Worm (Caenorhabditis elegans): Measurements from ENCODE around the gene cit-1.1.
A peak's percentile ranks its signal among the peaks of the same experiment; 100 is the strongest.

Gene cit-1.1

DNA sequence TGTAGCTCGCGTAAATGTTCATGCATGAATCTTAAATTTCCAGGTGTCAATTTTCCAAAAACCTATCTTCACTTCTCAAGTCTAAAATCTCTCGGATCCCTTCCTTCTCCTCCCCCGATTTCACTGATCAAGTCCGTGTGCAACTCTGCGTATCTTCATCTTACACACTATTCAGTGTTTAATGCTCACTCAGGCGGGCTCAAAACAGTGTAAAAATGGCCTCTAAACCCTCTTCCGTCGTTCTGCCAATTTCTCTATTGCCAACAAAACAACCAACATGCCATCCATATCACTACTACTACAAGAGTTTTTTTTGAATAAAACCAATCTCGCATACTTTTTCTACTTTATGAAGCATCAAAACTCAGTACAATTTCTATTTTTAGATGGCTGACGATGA, 12.5 kb upstream of the cit-1.1 start, which contains the start of gene F44B9.2:
Gene F44B9.2, plus strand, starts transcription at position 387 of the 400 bp plus-strand sequence.
- TF ChIP-seq sup-37 (GFP tag; optimal IDR thresholded peaks at IDR 0.05) (no peak), fkh-8 (tag; optimal IDR thresholded peaks at IDR 0.05) (no peak), snpc-4 (tag; optimal IDR thresholded peaks at IDR 0.05) (no peak), lin-14 (GFP tag; optimal IDR thresholded peaks at IDR 0.05) (peak; percentile 61), nhr-28 (tag; optimal IDR thresholded peaks at IDR 0.05) (no peak), rnt-1 (tag; optimal IDR thresholded peaks at IDR 0.05) (peak; percentile 26), ceh-63 (GFP tag; optimal IDR thresholded peaks at IDR 0.05) (no peak), pag-3 (tag; optimal IDR thresholded peaks at IDR 0.05; ENCODE audit: borderline replicate concordance, insufficient read depth) (peak; percentile 86), dsc-1 (tag; optimal IDR thresholded peaks at IDR 0.05) (peak; percentile 53), dpl-1 (GFP tag; optimal IDR thresholded peaks at IDR 0.05) (no peak), lin-35 (GFP tag; optimal IDR thresholded peaks at IDR 0.05) (no peak), tlp-1 (tag; optimal IDR thresholded peaks at IDR 0.05) (no peak), efl-1 (optimal IDR thresholded peaks at IDR 0.05) (no peak), efl-1 (GFP tag; optimal IDR thresholded peaks at IDR 0.05 in 1 of 2) (no peak), C16A3.4 (tag; optimal IDR thresholded peaks at IDR 0.05) (no peak), ets-5 (GFP tag; IDR thresholded peaks at IDR 0.05) (no peak)

DNA sequence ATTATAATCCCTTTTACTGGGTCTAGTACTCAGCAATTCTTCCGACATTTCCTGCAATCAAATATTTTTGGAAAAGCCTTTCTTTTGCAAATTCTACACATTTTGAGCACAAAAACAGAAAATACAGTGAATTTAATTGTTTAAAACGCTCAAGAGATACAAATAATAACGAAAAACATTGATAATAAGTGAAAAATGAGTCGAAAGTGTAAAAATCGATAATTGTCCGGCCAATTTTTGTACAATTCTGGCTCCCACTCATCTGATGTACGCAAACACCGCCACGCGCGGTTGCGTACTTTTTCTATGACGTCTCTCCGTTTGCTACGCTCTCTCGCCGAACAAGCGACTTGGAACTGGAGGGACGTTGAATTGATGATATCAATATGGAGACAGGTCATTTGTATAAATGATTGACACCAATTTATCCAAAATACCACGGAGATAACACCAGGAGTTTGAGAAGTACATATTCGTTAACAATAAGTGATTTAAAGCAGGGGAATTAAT, 11.3 kb upstream of the cit-1.1 start, which contains the start of gene lin-36:
Gene lin-36, minus strand, starts transcription at position 51 of the 510 bp plus-strand sequence.
- peak; percentile 62 for TF ChIP-seq nhr-77 (tag; optimal IDR thresholded peaks at IDR 0.05)
- TF ChIP-seq ztf-4 (tag; optimal IDR thresholded peaks at IDR 0.05), result peak; percentile 62
- TF ChIP-seq zag-1 (tag; optimal IDR thresholded peaks at IDR 0.05), result peak; percentile 10
- no peak for TF ChIP-seq ceh-8 (GFP tag; optimal IDR thresholded peaks at IDR 0.05)
- peak; percentile 86 for TF ChIP-seq nhr-47 (tag; optimal IDR thresholded peaks at IDR 0.05)
- TF ChIP-seq mep-1 (tag; optimal IDR thresholded peaks at IDR 0.05), result peak; percentile 94
- peak; percentile 36 for TF ChIP-seq lin-39 (tag; optimal IDR thresholded peaks at IDR 0.05)
- peak; percentile 80 for TF ChIP-seq lin-15B (tag; optimal IDR thresholded peaks at IDR 0.05)
- TF ChIP-seq ztf-11 (tag; optimal IDR thresholded peaks at IDR 0.05), result peak in 1 of 2 experiments; percentile 76
- TF ChIP-seq rnt-1 (tag; optimal IDR thresholded peaks at IDR 0.05), result peak; percentile 89
- TF ChIP-seq tbx-2 (tag; optimal IDR thresholded peaks at IDR 0.05), result peak; percentile 91
- TF ChIP-seq ama-1 (optimal IDR thresholded peaks at IDR 0.05), result no peak
- TF ChIP-seq swsn-7 (tag; optimal IDR thresholded peaks at IDR 0.05), result peak; percentile 85
- TF ChIP-seq hlh-17 (GFP tag; optimal IDR thresholded peaks at IDR 0.05; ENCODE audit: borderline replicate concordance), result no peak
- peak in 1 of 2 experiments; percentile 64 for TF ChIP-seq mdl-1 (tag; optimal IDR thresholded peaks at IDR 0.05)
- peak; percentile 82 for TF ChIP-seq skn-1 (tag; optimal IDR thresholded peaks at IDR 0.05)
- peak; percentile 78 to 88 (median 88) for TF ChIP-seq dpl-1 (GFP tag; optimal IDR thresholded peaks at IDR 0.05)
- peak; percentile 69 for TF ChIP-seq lir-3 (tag; optimal IDR thresholded peaks at IDR 0.05; ENCODE audit: poor library complexity)
- peak; percentile 74 for TF ChIP-seq isw-1 (GFP tag; IDR thresholded peaks at IDR 0.05)
- peak; percentile 38 for TF ChIP-seq zip-4 (GFP tag; optimal IDR thresholded peaks at IDR 0.05)
- TF ChIP-seq fkh-10 (GFP tag; optimal IDR thresholded peaks at IDR 0.05), result no peak
- TF ChIP-seq sox-4 (tag; optimal IDR thresholded peaks at IDR 0.05), result no peak
- TF ChIP-seq fkh-8 (tag; optimal IDR thresholded peaks at IDR 0.05), result peak; percentile 80
- peak; percentile 19; the same call in 1 of the 2 replicates for TF ChIP-seq ceh-88 (GFP tag; IDR thresholded peaks at IDR 0.05)
- no peak for TF ChIP-seq aly-2 (tag; optimal IDR thresholded peaks at IDR 0.05)
- peak; percentile 62 for TF ChIP-seq nhr-90 (tag; optimal IDR thresholded peaks at IDR 0.05; ENCODE audit: poor library complexity)
- TF ChIP-seq hlh-4 (tag; optimal IDR thresholded peaks at IDR 0.05), result no peak
- TF ChIP-seq Y116A8C.19 (tag; optimal IDR thresholded peaks at IDR 0.05; ENCODE audit: borderline replicate concordance), result no peak
- peak; percentile 81 for TF ChIP-seq C16A3.4 (tag; optimal IDR thresholded peaks at IDR 0.05)
- TF ChIP-seq nhr-19 (GFP tag; conservative IDR thresholded peaks at IDR 0.05), result peak; percentile 76
- TF ChIP-seq nhr-20 (tag; optimal IDR thresholded peaks at IDR 0.05), result peak; percentile 76
- peak; percentile 79 for TF ChIP-seq jun-1 (tag; optimal IDR thresholded peaks at IDR 0.05)
- no peak for TF ChIP-seq sup-37 (GFP tag; optimal IDR thresholded peaks at IDR 0.05)
- peak; percentile 52 for TF ChIP-seq snpc-4 (tag; optimal IDR thresholded peaks at IDR 0.05)
- TF ChIP-seq unc-30 (tag; optimal IDR thresholded peaks at IDR 0.05), result no peak
- no peak for TF ChIP-seq nhr-28 (tag; optimal IDR thresholded peaks at IDR 0.05)
- no peak for TF ChIP-seq C34B4.2 (tag; optimal IDR thresholded peaks at IDR 0.05)
- TF ChIP-seq irx-1 (tag; optimal IDR thresholded peaks at IDR 0.05), result peak; percentile 69
- TF ChIP-seq unc-130 (tag; optimal IDR thresholded peaks at IDR 0.05), result peak; percentile 73
- peak; percentile 91 for TF ChIP-seq snu-23 (GFP tag; optimal IDR thresholded peaks at IDR 0.05)
- peak; percentile 90 for TF ChIP-seq nhr-71 (tag; optimal IDR thresholded peaks at IDR 0.05)
